Fruit fly (Drosophila melanogaster) whole organism, embryonic: ENCODE measurements around the gene ssp7.

Source experiments
- ATbp ChIP-seq: fragments of 200-800 bp; sonication (Bioruptor generic); optimal IDR thresholded peaks from 2 replicates; lab custom pipeline; 2017; ENCODE audit warnings: missing biosample characterization, mild to moderate bottlenecking, missing genetic modification characterization, missing genetic modification reagents
- Ada2b ChIP-seq: fragments of 200-800 bp; sonication (Bioruptor generic); IDR thresholded peaks from 2 replicates; pipeline ENCODE4 v1.3.6; 2022; ENCODE audit warnings: missing biosample characterization, missing genetic modification characterization
- Atf-2 ChIP-seq: fragments of 200-800 bp; sonication (Bioruptor generic); optimal IDR thresholded peaks from 2 replicates; lab custom pipeline; 2016; ENCODE audit warnings: missing biosample characterization, missing genetic modification characterization
- BEAF-32 ChIP-seq: fragments of 200-800 bp; sonication (Bioruptor generic); optimal IDR thresholded peaks from 3 replicates; lab custom pipeline; 2017; ENCODE audit warnings: missing biosample characterization, missing genetic modification characterization, mild to moderate bottlenecking, moderate library complexity, missing genetic modification reagents
- Bdp1 ChIP-seq: fragments of 200-800 bp; sonication (Bioruptor generic); optimal IDR thresholded peaks from 3 replicates; lab custom pipeline; 2016; ENCODE audit warnings: missing biosample characterization, missing genetic modification characterization
- CG11456 ChIP-seq: fragments of 200-800 bp; sonication (Bioruptor generic); IDR thresholded peaks from 3 replicates; pipeline ENCODE4 v1.3.6; 2022; ENCODE audit warnings: missing biosample characterization, missing genetic modification characterization
- CG15011 ChIP-seq: fragments of 200-800 bp; sonication (Bioruptor generic); optimal IDR thresholded peaks from 3 replicates; lab custom pipeline; 2018; ENCODE audit warnings: missing biosample characterization, mild to moderate bottlenecking, missing genetic modification characterization
- CG1529 ChIP-seq: fragments of 200-800 bp; sonication (Bioruptor generic); optimal IDR thresholded peaks from 3 replicates; lab custom pipeline; 2018; ENCODE audit warnings: missing biosample characterization, missing genetic modification characterization
- CG15514 ChIP-seq: fragments of 200-800 bp; sonication (Bioruptor generic); optimal IDR thresholded peaks from 3 replicates; lab custom pipeline; 2017; ENCODE audit warnings: missing biosample characterization, missing genetic modification characterization, mild to moderate bottlenecking, moderate library complexity, missing genetic modification reagents
- CG17359 ChIP-seq: fragments of 200-800 bp; sonication (Bioruptor generic); optimal IDR thresholded peaks from 3 replicates; lab custom pipeline; 2018; ENCODE audit warnings: missing biosample characterization, mild to moderate bottlenecking, missing genetic modification characterization, moderate library complexity
- CG30020 ChIP-seq: fragments of 200-800 bp; optimal IDR thresholded peaks from 2 replicates; lab custom pipeline; 2019; ENCODE audit warnings: missing biosample characterization, mild to moderate bottlenecking, missing genetic modification characterization, moderate library complexity
- CG3726 ChIP-seq: fragments of 200-800 bp; sonication (Bioruptor generic); IDR thresholded peaks from 3 replicates; pipeline ENCODE4, ENCODE4 v1.3.6; 2022; ENCODE audit warnings: missing biosample characterization, missing genetic modification characterization
- CG42726 ChIP-seq: fragments of 200-800 bp; sonication (Bioruptor generic); IDR thresholded peaks from 2 replicates; pipeline ENCODE4 v1.3.6; 2022; ENCODE audit warnings: missing biosample characterization, missing genetic modification characterization; ENCODE audit not compliant: partially characterized antibody
- CG4424 ChIP-seq: fragments of 200-800 bp; sonication (Bioruptor generic); optimal IDR thresholded peaks from 3 replicates; lab custom pipeline; 2016; ENCODE audit warnings: missing biosample characterization, missing genetic modification characterization
- CG4854 ChIP-seq: fragments of 200-800 bp; sonication (Bioruptor generic); optimal IDR thresholded peaks from 2 replicates; lab custom pipeline; 2016; ENCODE audit warnings: missing biosample characterization, missing genetic modification characterization, inconsistent platforms
- CG5180 ChIP-seq: fragments of 200-800 bp; sonication (Bioruptor generic); optimal IDR thresholded peaks from 3 replicates; lab custom pipeline; 2017; ENCODE audit warnings: missing biosample characterization, missing genetic modification characterization, mild to moderate bottlenecking, moderate library complexity, missing genetic modification reagents
- CG9437 ChIP-seq: fragments of 200-800 bp; sonication (Bioruptor generic); optimal IDR thresholded peaks from 2 replicates; lab custom pipeline; 2018; ENCODE audit warnings: missing biosample characterization, mild to moderate bottlenecking, missing genetic modification characterization
- CHES-1-like ChIP-seq: fragments of 200-800 bp; sonication (Bioruptor generic); optimal IDR thresholded peaks from 2 replicates; lab custom pipeline; 2016; ENCODE audit warnings: missing biosample characterization, missing genetic modification characterization
- CTCF ChIP-seq: fragments of 200-800 bp; sonication (Bioruptor generic); optimal IDR thresholded peaks from 2 replicates; lab custom pipeline; 2017; ENCODE audit warnings: missing biosample characterization, mild to moderate bottlenecking, missing genetic modification characterization, moderate library complexity
- Jarid2 ChIP-seq: fragments of 200-800 bp; sonication (Bioruptor generic); optimal IDR thresholded peaks from 3 replicates; lab custom pipeline; 2017; ENCODE audit warnings: mild to moderate bottlenecking, missing biosample characterization, missing genetic modification reagents, missing genetic modification characterization
- Lpt ChIP-seq: fragments of >200 bp; optimal IDR thresholded peaks from 2 replicates; lab custom pipeline; 2018; ENCODE audit warnings: missing biosample characterization, missing genetic modification characterization
- Mes4 ChIP-seq: fragments of 200-800 bp; sonication (Bioruptor generic); optimal IDR thresholded peaks from 2 replicates; lab custom pipeline; 2016; ENCODE audit warnings: missing biosample characterization, missing genetic modification characterization
- Ptx1 ChIP-seq: fragments of 200-800 bp; sonication (Bioruptor generic); IDR thresholded peaks from 2 replicates; pipeline ENCODE4 v1.3.6; 2022; ENCODE audit warnings: missing biosample characterization, missing genetic modification characterization
- Ravus ChIP-seq: fragments of 200-800 bp; sonication (Bioruptor generic); IDR thresholded peaks from 2 replicates; pipeline ENCODE4 v1.3.6; 2022; ENCODE audit warnings: missing biosample characterization, missing genetic modification characterization
- Side ChIP-seq: fragments of 200-800 bp; sonication (Bioruptor generic); optimal IDR thresholded peaks from 2 replicates; lab custom pipeline; 2016; ENCODE audit warnings: missing biosample characterization, missing genetic modification characterization
- Sox100B ChIP-seq: fragments of 200-800 bp; sonication (Bioruptor generic); optimal IDR thresholded peaks from 3 replicates; lab custom pipeline; 2018; ENCODE audit warnings: missing biosample characterization, mild to moderate bottlenecking, missing genetic modification characterization
- Spps ChIP-seq: fragments of 200-800 bp; sonication (Bioruptor generic); optimal IDR thresholded peaks from 2 replicates; lab custom pipeline; 2018; ENCODE audit warnings: missing biosample characterization, mild to moderate bottlenecking, missing genetic modification characterization
- Usf ChIP-seq: fragments of 200-800 bp; sonication (Bioruptor generic); optimal IDR thresholded peaks from 2 replicates; lab custom pipeline; 2017; ENCODE audit warnings: missing genotype, missing biosample characterization, missing genetic modification characterization
- chn ChIP-seq: fragments of 200-800 bp; sonication (Bioruptor generic); optimal IDR thresholded peaks from 2 replicates; lab custom pipeline; 2016; ENCODE audit warnings: missing biosample characterization, missing genetic modification characterization
- dati ChIP-seq: fragments of 200-800 bp; sonication (Bioruptor generic); IDR thresholded peaks from 2 replicates; pipeline ENCODE4 v1.3.6; 2022; ENCODE audit warnings: missing biosample characterization, missing genetic modification characterization
- dm ChIP-seq: fragments of 200-800 bp; sonication (Bioruptor generic); optimal IDR thresholded peaks from 3 replicates; lab custom pipeline; 2016; ENCODE audit warnings: missing biosample characterization, missing genetic modification characterization
- en ChIP-seq: fragments of 200-800 bp; sonication (Bioruptor generic); optimal IDR thresholded peaks from 2 replicates; lab custom pipeline; 2016; ENCODE audit warnings: missing biosample characterization, missing genetic modification characterization
- fd102C ChIP-seq: fragments of 200-800 bp; sonication (Bioruptor generic); optimal IDR thresholded peaks from 2 replicates; lab custom pipeline; 2018; ENCODE audit warnings: missing biosample characterization, mild to moderate bottlenecking, missing genetic modification characterization, moderate library complexity
- mam ChIP-seq: fragments of 200-800 bp; sonication (Bioruptor generic); optimal IDR thresholded peaks from 3 replicates; lab custom pipeline; 2016; ENCODE audit warnings: missing biosample characterization, missing genetic modification characterization
- otp ChIP-seq: fragments of 200-800 bp; sonication (Bioruptor generic); IDR thresholded peaks from 3 replicates; pipeline ENCODE4, ENCODE4 v1.3.6; 2022; ENCODE audit warnings: missing biosample characterization, missing genetic modification characterization
- pan ChIP-seq, 4 experiments: fragments of >200 bp in 3 of 4; fragments of 200-800 bp in 1 of 4; sonication (Bioruptor generic) in 1 of 4; optimal IDR thresholded peaks in 3 of 4; IDR thresholded peaks in 1 of 4; 2 replicates each; pipeline versions ENCODE4 v1.3.6 to Lab custom; 2017 to 2022; ENCODE audit warnings: missing biosample characterization in 2 of 4, missing genetic modification characterization in 2 of 4, mixed read lengths in 1 of 4
- pnt ChIP-seq: fragments of 200-800 bp; sonication (Bioruptor generic); optimal IDR thresholded peaks from 3 replicates; lab custom pipeline; 2016; ENCODE audit warnings: missing biosample characterization, missing genetic modification characterization
- pum ChIP-seq: fragments of 200-800 bp; sonication (Bioruptor generic); optimal IDR thresholded peaks from 2 replicates; lab custom pipeline; 2016; ENCODE audit warnings: missing biosample characterization, missing genetic modification characterization
- pzg ChIP-seq: fragments of 200-800 bp; sonication (Bioruptor generic); optimal IDR thresholded peaks from 3 replicates; lab custom pipeline; 2018; ENCODE audit warnings: missing biosample characterization, mild to moderate bottlenecking, missing genetic modification characterization, moderate library complexity
- sc ChIP-seq, 3 experiments: fragments of >200 bp in 2 of 3; fragments of 200-800 bp in 1 of 3; sonication (Bioruptor generic) in 1 of 3; optimal IDR thresholded peaks; 2 replicates in 2 of 3; 3 replicates in 1 of 3; lab custom pipeline; 2017; ENCODE audit warnings: mild to moderate bottlenecking in 1 of 3, missing biosample characterization in 1 of 3, missing genetic modification characterization in 1 of 3, missing genetic modification reagents in 1 of 3
- schlank ChIP-seq: fragments of 200-800 bp; sonication (Bioruptor generic); optimal IDR thresholded peaks from 2 replicates; lab custom pipeline; 2018; ENCODE audit warnings: missing biosample characterization, mild to moderate bottlenecking, missing genetic modification characterization
- sima ChIP-seq: fragments of 200-800 bp; sonication (Bioruptor generic); optimal IDR thresholded peaks from 2 replicates; lab custom pipeline; 2016; ENCODE audit warnings: missing biosample characterization, missing genetic modification characterization
- slbo ChIP-seq: fragments of 200-800 bp; sonication (Bioruptor generic); IDR thresholded peaks from 2 replicates; pipeline ENCODE4 v1.3.6; 2022; ENCODE audit warnings: missing biosample characterization, missing genetic modification characterization
- sob ChIP-seq: fragments of 200-800 bp; sonication (Bioruptor generic); IDR thresholded peaks from 2 replicates; pipeline ENCODE4 v1.3.6; 2022; ENCODE audit warnings: missing biosample characterization, missing genetic modification characterization
- ssp ChIP-seq: fragments of 200-800 bp; sonication (Bioruptor generic); IDR thresholded peaks from 2 replicates; pipeline ENCODE4 v1.3.6; 2022; ENCODE audit warnings: missing biosample characterization, missing genetic modification characterization
- stwl ChIP-seq: fragments of 200-800 bp; sonication (Bioruptor generic); optimal IDR thresholded peaks from 3 replicates; lab custom pipeline; 2018; ENCODE audit warnings: missing biosample characterization, mild to moderate bottlenecking, missing genetic modification characterization, moderate library complexity
- toy ChIP-seq: fragments of 200-800 bp; sonication (Bioruptor generic); IDR thresholded peaks from 2 replicates; pipeline ENCODE4 v1.3.6; 2022; ENCODE audit warnings: missing biosample characterization, missing genetic modification characterization
- usp ChIP-seq: fragments of >200 bp; optimal IDR thresholded peaks from 2 replicates; lab custom pipeline; 2017; ENCODE audit warnings: missing biosample characterization, missing genetic modification characterization
- zf30C ChIP-seq: fragments of 200-800 bp; sonication (Bioruptor generic); optimal IDR thresholded peaks from 3 replicates; lab custom pipeline; 2018; ENCODE audit warnings: missing biosample characterization, mild to moderate bottlenecking, missing genetic modification characterization
- zfh2 ChIP-seq: fragments of 200-800 bp; sonication (Bioruptor generic); optimal IDR thresholded peaks from 2 replicates; lab custom pipeline; 2016; ENCODE audit warnings: missing biosample characterization, missing genetic modification characterization

Gene ssp7

DNA sequence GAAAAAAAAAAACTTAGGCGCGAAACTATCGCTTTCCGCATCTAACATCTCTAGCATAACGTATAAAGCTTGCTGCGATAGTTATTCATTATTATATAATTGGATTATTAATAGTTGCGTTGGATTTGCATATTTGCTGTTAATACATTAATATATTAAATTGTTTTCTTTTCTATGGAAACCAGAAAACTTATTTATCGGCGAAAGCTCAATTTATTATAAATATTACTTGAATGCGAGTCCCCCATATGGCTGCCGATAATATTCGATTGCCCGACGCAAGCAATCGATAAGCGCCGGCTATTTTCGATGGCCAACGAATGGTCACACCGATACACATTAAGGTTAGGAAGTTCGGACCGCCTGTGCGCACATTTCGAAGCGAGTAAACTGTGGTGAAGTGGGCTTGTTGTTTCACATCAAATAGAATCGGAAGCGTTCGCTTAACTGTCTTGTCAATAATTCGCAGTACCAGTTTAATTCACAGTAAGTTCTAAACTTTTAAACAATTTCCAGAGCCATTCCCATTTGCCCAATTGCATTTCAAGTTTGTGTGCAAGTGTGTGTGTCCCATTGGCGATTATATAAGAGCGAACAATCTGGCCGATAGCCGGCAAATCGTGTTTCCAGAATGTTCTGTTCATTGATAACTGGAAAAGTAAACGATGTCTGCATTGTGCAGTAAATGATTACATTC is 31.8 kb downstream of the ssp7 start, which contains the start of gene Hsp60A (continued):
- TF ChIP-seq CG15514 (GFP tag; lab: Kevin White, UChicago), result peak; percentile 76
- peak; percentile 58 for TF ChIP-seq Ptx1 (GFP tag; lab: Robert Waterston, UW)
- no peak for TF ChIP-seq Mes4 (GFP tag; lab: Kevin White, UChicago)
- peak; percentile 30; the same call in 1 of the 2 replicates for TF ChIP-seq ssp
- TF ChIP-seq dati, result no peak
- TF ChIP-seq mam (GFP tag; lab: Kevin White, UChicago), result peak; percentile 34
- no peak for TF ChIP-seq sc (optimal IDR thresholded peaks at IDR 0.05; lab: Kevin White, UChicago)
- no peak for TF ChIP-seq sc (GFP tag; optimal IDR thresholded peaks at IDR 0.05; lab: Kevin White, UChicago)
- 0 out of 3 replicates have a peak, but pooled peaks have one; percentile 13 for TF ChIP-seq otp (GFP tag; lab: Robert Waterston, UW)
- peak; percentile 73 for TF ChIP-seq pzg (GFP tag; lab: Kevin White, UChicago)
- no peak for TF ChIP-seq Ada2b (GFP tag; lab: Robert Waterston, UW)
- TF ChIP-seq CG30020 (tag; lab: Kevin White, UChicago), result peak; percentile 25
- peak; percentile 50 for TF ChIP-seq stwl
- TF ChIP-seq pan (optimal IDR thresholded peaks at IDR 0.05; lab: Kevin White, UChicago), result no peak
- peak in 1 of 2 experiments; percentile 39 for TF ChIP-seq pan (GFP tag; optimal IDR thresholded peaks at IDR 0.05 in 1 of 2, IDR thresholded peaks at IDR 0.05 in 1 of 2)
- TF ChIP-seq CG4854 (GFP tag; lab: Kevin White, UChicago), result peak; percentile 8
- no peak for TF ChIP-seq Side (GFP tag; lab: Kevin White, UChicago)
- TF ChIP-seq Spps (tag; lab: Kevin White, UChicago), result no peak
- no peak for TF ChIP-seq zf30C (GFP tag; lab: Kevin White, UChicago)
- TF ChIP-seq Jarid2 (GFP tag; lab: Kevin White, UChicago), result no peak
- no peak for TF ChIP-seq usp (GFP tag; lab: Kevin White, UChicago)
- no peak for TF ChIP-seq schlank
- no peak for TF ChIP-seq toy (GFP tag; lab: Robert Waterston, UW)
- no peak for TF ChIP-seq CHES-1-like (GFP tag; lab: Kevin White, UChicago)
- peak; percentile 58; the same call in 1 of the 2 replicates for TF ChIP-seq slbo (GFP tag; lab: Robert Waterston, UW)
- TF ChIP-seq CG5180 (GFP tag; lab: Kevin White, UChicago), result no peak
- TF ChIP-seq Bdp1, result no peak
- TF ChIP-seq CG42726 (GFP tag; lab: Robert Waterston, UW), result no peak
- TF ChIP-seq CG4424 (GFP tag; lab: Kevin White, UChicago), result peak; percentile 34
- peak; percentile 98 for TF ChIP-seq CG9437 (GFP tag; lab: Kevin White, UChicago)
- TF ChIP-seq CG17359 (tag; lab: Kevin White, UChicago), result peak; percentile 56
- TF ChIP-seq chn (GFP tag; lab: Kevin White, UChicago), result peak; percentile 37
- TF ChIP-seq Ravus (GFP tag; lab: Robert Waterston, UW), result no peak
- no peak for TF ChIP-seq CG3726 (GFP tag; lab: Robert Waterston, UW)
- TF ChIP-seq CG1529 (GFP tag; lab: Kevin White, UChicago), result no peak
- no peak for TF ChIP-seq CG15011 (GFP tag; lab: Kevin White, UChicago)
- TF ChIP-seq Usf (GFP tag; lab: Kevin White, UChicago), result no peak
- no peak for TF ChIP-seq sima
- TF ChIP-seq dm (GFP tag; lab: Kevin White, UChicago), result no peak
- peak; percentile 52 for TF ChIP-seq sob (GFP tag; lab: Robert Waterston, UW)
- no peak for TF ChIP-seq fd102C (GFP tag; lab: Kevin White, UChicago)
- TF ChIP-seq CTCF, result no peak
- no peak for TF ChIP-seq Sox100B (GFP tag; lab: Kevin White, UChicago)
- TF ChIP-seq pnt (GFP tag; lab: Kevin White, UChicago), result no peak
- TF ChIP-seq BEAF-32 (GFP tag; lab: Kevin White, UChicago), result peak; percentile 86
- TF ChIP-seq ATbp (GFP tag; lab: Kevin White, UChicago), result peak; percentile 9
- no peak for TF ChIP-seq Atf-2 (GFP tag; lab: Kevin White, UChicago)
- 0 out of 3 replicates have a peak, but pooled peaks have one; percentile 8 for TF ChIP-seq CG11456 (GFP tag; lab: Robert Waterston, UW)
- TF ChIP-seq en, result no peak
- TF ChIP-seq zfh2 (GFP tag; lab: Kevin White, UChicago), result no peak
- no peak for TF ChIP-seq Lpt (GFP tag; lab: Kevin White, UChicago)
- TF ChIP-seq pum (GFP tag; lab: Kevin White, UChicago), result no peak
